In the genomic region with DNA sequence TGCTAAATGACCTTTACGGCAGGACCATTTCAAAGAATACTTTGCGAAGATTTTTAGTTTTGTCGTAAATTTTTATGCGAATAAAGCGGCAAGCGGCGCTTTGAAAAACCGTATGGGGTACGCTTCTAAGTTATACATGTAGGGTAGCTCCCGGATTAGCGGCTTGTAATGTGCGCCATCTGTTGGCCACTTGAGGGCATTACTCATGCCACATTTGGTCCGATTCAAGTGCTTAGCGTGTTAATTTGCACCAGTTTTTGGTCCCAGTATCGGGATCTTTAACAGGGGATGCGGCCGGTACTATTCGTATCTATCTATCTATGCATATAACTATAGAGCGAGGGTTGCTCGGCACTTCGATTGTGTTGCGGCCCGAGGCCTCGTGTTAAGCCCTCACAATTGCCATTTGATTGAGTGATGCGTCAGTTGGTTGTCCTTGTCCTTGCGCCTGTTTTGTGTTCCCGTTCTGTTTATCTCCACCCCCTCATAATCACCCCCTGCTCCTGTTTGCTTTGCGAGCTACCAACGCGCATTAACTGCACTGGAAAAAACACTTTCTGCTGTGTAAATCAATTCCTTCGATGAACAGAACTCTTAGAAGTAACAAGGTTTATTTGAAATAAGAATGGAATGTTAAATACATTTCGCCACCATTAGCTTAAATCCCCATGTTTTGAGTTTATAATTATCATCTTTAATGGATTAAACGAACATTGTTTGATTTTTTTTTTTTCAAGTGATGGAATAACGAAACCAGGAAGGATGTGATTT, we compare ENCODE assay signal across 1 fruit fly cellular context.
TF ChIP-seq lines count a peak whose summit lies in the region.

No protein-coding gene starts in this region.

TF ChIP-seq in whole organism, embryonic, 481 proteins besides CTCF, POLR2A, EP300 and RAD21 (continued from another document and continues in another):
- TF ChIP-seq CG2116 (GFP tag; optimal IDR thresholded peaks at IDR 0.05; lab: Kevin White, UChicago) (no peak), CG8281 (tag; optimal IDR thresholded peaks at IDR 0.05; lab: Kevin White, UChicago) (no peak), kah (GFP tag; optimal IDR thresholded peaks at IDR 0.05; lab: Kevin White, UChicago) (no peak), Dip3 (GFP tag; optimal IDR thresholded peaks at IDR 0.05; lab: Kevin White, UChicago) (no peak), ro (GFP tag; IDR thresholded peaks at IDR 0.05; lab: Robert Waterston, UW) (no peak), gfzf (GFP tag; optimal IDR thresholded peaks at IDR 0.05; lab: Kevin White, UChicago) (no peak), lilli (GFP tag; optimal IDR thresholded peaks at IDR 0.05; lab: Kevin White, UChicago) (no peak), Hr51 (GFP tag; optimal IDR thresholded peaks at IDR 0.05; lab: Kevin White, UChicago) (no peak), CG1647 (GFP tag; optimal IDR thresholded peaks at IDR 0.05; lab: Kevin White, UChicago) (no peak), Opbp (GFP tag; IDR thresholded peaks at IDR 0.05; lab: Robert Waterston, UW; ENCODE audit: partially characterized antibody) (no peak), CG9215 (GFP tag; IDR thresholded peaks at IDR 0.05; lab: Robert Waterston, UW) (no peak), bowl (GFP tag; IDR thresholded peaks at IDR 0.05; lab: Robert Waterston, UW) (no peak), Oli (tag; optimal IDR thresholded peaks at IDR 0.05; lab: Kevin White, UChicago) (peak; percentile 6), Elba2 (GFP tag; optimal IDR thresholded peaks at IDR 0.05; lab: Kevin White, UChicago) (no peak), CG15514 (GFP tag; optimal IDR thresholded peaks at IDR 0.05; lab: Kevin White, UChicago) (no peak), en (GFP tag; optimal IDR thresholded peaks at IDR 0.05; lab: Kevin White, UChicago) (no peak), CG17328 (GFP tag; IDR thresholded peaks at IDR 0.05; lab: Robert Waterston, UW) (no peak), CG12769 (tag; optimal IDR thresholded peaks at IDR 0.05; lab: Kevin White, UChicago) (no peak), hth (optimal IDR thresholded peaks at IDR 0.05; lab: Kevin White, UChicago) (no peak), CG31365 (tag; optimal IDR thresholded peaks at IDR 0.05; lab: Kevin White, UChicago) (no peak), Mes4 (GFP tag; optimal IDR thresholded peaks at IDR 0.05; lab: Kevin White, UChicago) (peak; percentile 5), CG2712 (tag; optimal IDR thresholded peaks at IDR 0.05; lab: Kevin White, UChicago) (peak; percentile 68), CG34422 (GFP tag; IDR thresholded peaks at IDR 0.05; lab: Robert Waterston, UW) (no peak), CG6254 (GFP tag; optimal IDR thresholded peaks at IDR 0.05; lab: Kevin White, UChicago) (no peak), jigr1 (GFP tag; IDR thresholded peaks at IDR 0.05; lab: Robert Waterston, UW) (no peak), CG2129 (GFP tag; IDR thresholded peaks at IDR 0.05; lab: Robert Waterston, UW; ENCODE audit: partially characterized antibody) (no peak), dm (GFP tag; optimal IDR thresholded peaks at IDR 0.05; lab: Kevin White, UChicago) (no peak), ab (GFP tag; optimal IDR thresholded peaks at IDR 0.05; lab: Kevin White, UChicago) (no peak), CG17359 (tag; optimal IDR thresholded peaks at IDR 0.05; lab: Kevin White, UChicago) (peak; percentile 15), pzg (GFP tag; optimal IDR thresholded peaks at IDR 0.05; lab: Kevin White, UChicago) (no peak), Chrac-16 (GFP tag; optimal IDR thresholded peaks at IDR 0.05; lab: Kevin White, UChicago) (peak; percentile 19), lbe (GFP tag; optimal IDR thresholded peaks at IDR 0.05; lab: Kevin White, UChicago) (no peak), CG1602 (GFP tag; optimal IDR thresholded peaks at IDR 0.05; lab: Kevin White, UChicago) (no peak), Hsf (GFP tag; optimal IDR thresholded peaks at IDR 0.05; lab: Kevin White, UChicago) (no peak), CG30431 (GFP tag; optimal IDR thresholded peaks at IDR 0.05; lab: Kevin White, UChicago) (no peak), run (tag; optimal IDR thresholded peaks at IDR 0.05; lab: Kevin White, UChicago) (no peak), CG12391 (tag; optimal IDR thresholded peaks at IDR 0.05; lab: Kevin White, UChicago) (peak; percentile 61), CG4820 (GFP tag; optimal IDR thresholded peaks at IDR 0.05; lab: Kevin White, UChicago) (peak; percentile 14), Myb (GFP tag; optimal IDR thresholded peaks at IDR 0.05; lab: Kevin White, UChicago) (no peak), Ets65A (GFP tag; lab: Kevin White, UChicago) (no peak), Max (GFP tag; optimal IDR thresholded peaks at IDR 0.05; lab: Kevin White, UChicago) (no peak), crc (GFP tag; optimal IDR thresholded peaks at IDR 0.05; lab: Kevin White, UChicago) (no peak), CG14441 (GFP tag; IDR thresholded peaks at IDR 0.05; lab: Robert Waterston, UW) (no peak), CG6791 (GFP tag; IDR thresholded peaks at IDR 0.05; lab: Robert Waterston, UW; ENCODE audit: partially characterized antibody) (no peak), YL-1 (GFP tag; optimal IDR thresholded peaks at IDR 0.05; lab: Kevin White, UChicago) (no peak), D (optimal IDR thresholded peaks at IDR 0.05; lab: Kevin White, UChicago) (no peak), D (GFP tag; optimal IDR thresholded peaks at IDR 0.05; lab: Kevin White, UChicago) (peak; percentile 29), Hr3 (GFP tag; optimal IDR thresholded peaks at IDR 0.05; lab: Kevin White, UChicago) (peak; percentile 8), NfI (GFP tag; optimal IDR thresholded peaks at IDR 0.05; lab: Kevin White, UChicago) (no peak), CG11247 (GFP tag; IDR thresholded peaks at IDR 0.05; lab: Robert Waterston, UW) (no peak), nmo (GFP tag; optimal IDR thresholded peaks at IDR 0.05; lab: Kevin White, UChicago) (peak; percentile 26), CG13296 (GFP tag; optimal IDR thresholded peaks at IDR 0.05; lab: Kevin White, UChicago) (no peak), btn (GFP tag; optimal IDR thresholded peaks at IDR 0.05; lab: Kevin White, UChicago) (no peak), Atf6 (GFP tag; IDR thresholded peaks at IDR 0.05; lab: Robert Waterston, UW) (no peak), CG31224 (GFP tag; IDR thresholded peaks at IDR 0.05; lab: Robert Waterston, UW) (no peak), tll (GFP tag; optimal IDR thresholded peaks at IDR 0.05; lab: Kevin White, UChicago) (no peak), CG11723 (GFP tag; optimal IDR thresholded peaks at IDR 0.05; lab: Kevin White, UChicago) (no peak), CG10321 (GFP tag; IDR thresholded peaks at IDR 0.05; lab: Robert Waterston, UW) (no peak), CG9797 (GFP tag; optimal IDR thresholded peaks at IDR 0.05; lab: Kevin White, UChicago) (no peak), CG3995 (GFP tag; optimal IDR thresholded peaks at IDR 0.05; lab: Kevin White, UChicago) (no peak), CG31388 (GFP tag; optimal IDR thresholded peaks at IDR 0.05; lab: Kevin White, UChicago) (no peak), CG14050 (GFP tag; IDR thresholded peaks at IDR 0.05; lab: Robert Waterston, UW) (no peak), CG6654 (GFP tag; optimal IDR thresholded peaks at IDR 0.05; lab: Kevin White, UChicago) (no peak), twi (tag; optimal IDR thresholded peaks at IDR 0.05; lab: Kevin White, UChicago) (peak; percentile 49), CG12104 (GFP tag; optimal IDR thresholded peaks at IDR 0.05; lab: Kevin White, UChicago) (no peak), Scr (GFP tag; IDR thresholded peaks at IDR 0.05; lab: Robert Waterston, UW; ENCODE audit: partially characterized antibody) (no peak), Bgb (GFP tag; IDR thresholded peaks at IDR 0.05; lab: Robert Waterston, UW; ENCODE audit: partially characterized antibody) (no peak), pho (GFP tag; optimal IDR thresholded peaks at IDR 0.05; lab: Kevin White, UChicago) (no peak), sisA (GFP tag; IDR thresholded peaks at IDR 0.05; lab: Robert Waterston, UW) (no peak), jing (GFP tag; optimal IDR thresholded peaks at IDR 0.05; lab: Kevin White, UChicago) (no peak), Six4 (GFP tag; optimal IDR thresholded peaks at IDR 0.05; lab: Kevin White, UChicago) (peak; percentile 4), ash1 (GFP tag; optimal IDR thresholded peaks at IDR 0.05; lab: Kevin White, UChicago) (no peak), Dll (GFP tag; IDR thresholded peaks at IDR 0.05; lab: Robert Waterston, UW; ENCODE audit: partially characterized antibody) (no peak), nau (GFP tag; optimal IDR thresholded peaks at IDR 0.05; lab: Kevin White, UChicago) (no peak), CG9609 (GFP tag; optimal IDR thresholded peaks at IDR 0.05; lab: Kevin White, UChicago) (peak; percentile 25), lov (optimal IDR thresholded peaks at IDR 0.05; lab: Kevin White, UChicago) (no peak), lov (GFP tag; IDR thresholded peaks at IDR 0.05; lab: Robert Waterston, UW) (no peak), D19B (GFP tag; optimal IDR thresholded peaks at IDR 0.05; lab: Kevin White, UChicago) (no peak), CG13123 (GFP tag; optimal IDR thresholded peaks at IDR 0.05; lab: Kevin White, UChicago) (no peak), CG10979 (tag; optimal IDR thresholded peaks at IDR 0.05; lab: Kevin White, UChicago) (peak; percentile 72), dmrt11E (tag; optimal IDR thresholded peaks at IDR 0.05; lab: Kevin White, UChicago) (peak; percentile 82), CG10274 (GFP tag; optimal IDR thresholded peaks at IDR 0.05; lab: Kevin White, UChicago) (no peak), CG8765 (GFP tag; IDR thresholded peaks at IDR 0.05; lab: Robert Waterston, UW) (no peak), vvl (GFP tag; IDR thresholded peaks at IDR 0.05; lab: Robert Waterston, UW) (no peak), CG7357 (GFP tag; IDR thresholded peaks at IDR 0.05; lab: Robert Waterston, UW) (no peak), CG32767 (GFP tag; IDR thresholded peaks at IDR 0.05; lab: Robert Waterston, UW) (no peak), Aef1 (GFP tag; IDR thresholded peaks at IDR 0.05; lab: Robert Waterston, UW) (no peak), CG15696 (tag; optimal IDR thresholded peaks at IDR 0.05; lab: Kevin White, UChicago) (peak; percentile 57), CG9727 (GFP tag; optimal IDR thresholded peaks at IDR 0.05; lab: Kevin White, UChicago) (peak; percentile 44), z (GFP tag; IDR thresholded peaks at IDR 0.05; lab: Robert Waterston, UW) (no peak), toy (GFP tag; IDR thresholded peaks at IDR 0.05; lab: Robert Waterston, UW) (no peak), ranshi (GFP tag; IDR thresholded peaks at IDR 0.05; lab: Robert Waterston, UW) (no peak), CG18599 (GFP tag; optimal IDR thresholded peaks at IDR 0.05; lab: Kevin White, UChicago) (peak; percentile 6), cwo (GFP tag; optimal IDR thresholded peaks at IDR 0.05; lab: Kevin White, UChicago) (no peak), BEAF-32 (GFP tag; optimal IDR thresholded peaks at IDR 0.05; lab: Kevin White, UChicago) (no peak), Gug (GFP tag; IDR thresholded peaks at IDR 0.05; lab: Robert Waterston, UW) (no peak), ase (GFP tag; IDR thresholded peaks at IDR 0.05; lab: Robert Waterston, UW) (no peak), croc (GFP tag; conservative IDR thresholded peaks at IDR 0.05; lab: Robert Waterston, UW) (peak; percentile 22; the same call in 1 of the 3 replicates), Hmr (GFP tag; optimal IDR thresholded peaks at IDR 0.05; lab: Kevin White, UChicago) (no peak), Pdp1 (GFP tag; optimal IDR thresholded peaks at IDR 0.05; lab: Kevin White, UChicago) (peak in 1 of 2 experiments; percentile 2), Fer1 (GFP tag; optimal IDR thresholded peaks at IDR 0.05; lab: Kevin White, UChicago) (no peak), fd96Cb (tag; optimal IDR thresholded peaks at IDR 0.05; lab: Kevin White, UChicago) (peak; percentile 58), CG10147 (GFP tag; optimal IDR thresholded peaks at IDR 0.05; lab: Kevin White, UChicago) (no peak), CG6272 (GFP tag; IDR thresholded peaks at IDR 0.05; lab: Robert Waterston, UW) (no peak), zen2 (GFP tag; IDR thresholded peaks at IDR 0.05; lab: Robert Waterston, UW; ENCODE audit: partially characterized antibody) (no peak), Bdp1 (GFP tag; optimal IDR thresholded peaks at IDR 0.05; lab: Kevin White, UChicago) (no peak), CG2678 (tag; optimal IDR thresholded peaks at IDR 0.05; lab: Kevin White, UChicago) (no peak), CG12942 (GFP tag; optimal IDR thresholded peaks at IDR 0.05; lab: Kevin White, UChicago) (no peak), CG14667 (GFP tag; IDR thresholded peaks at IDR 0.05; lab: Robert Waterston, UW) (no peak), cato (GFP tag; optimal IDR thresholded peaks at IDR 0.05; lab: Kevin White, UChicago; ENCODE audit: borderline replicate concordance) (no peak), shn (GFP tag; optimal IDR thresholded peaks at IDR 0.05; lab: Kevin White, UChicago) (no peak), ara (GFP tag; IDR thresholded peaks at IDR 0.05; lab: Robert Waterston, UW) (no peak), CG4854 (GFP tag; optimal IDR thresholded peaks at IDR 0.05; lab: Kevin White, UChicago) (no peak), CG2202 (tag; optimal IDR thresholded peaks at IDR 0.05; lab: Kevin White, UChicago) (peak; percentile 43), lab (GFP tag; optimal IDR thresholded peaks at IDR 0.05; lab: Kevin White, UChicago) (no peak), ac (GFP tag; optimal IDR thresholded peaks at IDR 0.05; lab: Kevin White, UChicago) (no peak), TFAM (GFP tag; optimal IDR thresholded peaks at IDR 0.05; lab: Kevin White, UChicago) (no peak), Rx (GFP tag; IDR thresholded peaks at IDR 0.05; lab: Robert Waterston, UW) (no peak), Ptx1 (GFP tag; IDR thresholded peaks at IDR 0.05; lab: Robert Waterston, UW) (no peak), CG17568 (GFP tag; optimal IDR thresholded peaks at IDR 0.05; lab: Kevin White, UChicago) (no peak), CG3163 (GFP tag; optimal IDR thresholded peaks at IDR 0.05; lab: Kevin White, UChicago) (no peak), CG11093 (GFP tag; IDR thresholded peaks at IDR 0.05; lab: Robert Waterston, UW) (no peak), CG30403 (GFP tag; optimal IDR thresholded peaks at IDR 0.05; lab: Kevin White, UChicago) (peak; percentile 14), Abd-B (GFP tag; optimal IDR thresholded peaks at IDR 0.05; lab: Kevin White, UChicago) (no peak), ham (GFP tag; IDR thresholded peaks at IDR 0.05; lab: Robert Waterston, UW) (no peak), CG5953 (GFP tag; IDR thresholded peaks at IDR 0.05; lab: Robert Waterston, UW) (no peak), Sry-δ (GFP tag; optimal IDR thresholded peaks at IDR 0.05; lab: Kevin White, UChicago) (no peak), CG34376 (GFP tag; optimal IDR thresholded peaks at IDR 0.05; lab: Kevin White, UChicago) (no peak), schlank (tag; optimal IDR thresholded peaks at IDR 0.05; lab: Kevin White, UChicago) (no peak), bigmax (GFP tag; optimal IDR thresholded peaks at IDR 0.05; lab: Kevin White, UChicago) (no peak)
